In genomic region chrII:9974210-9974609, ce11 we compare ENCODE assay signal across 2 worm cellular contexts.
TF ChIP-seq lines count a peak whose summit lies in the region.

No protein-coding gene starts in this region.

TF ChIP-seq in whole organism, L1 larva, 84 proteins besides CTCF, POLR2A, EP300 and RAD21 (continued from another document):
- no peak for TF ChIP-seq Y116A8C.19 (tag; optimal IDR thresholded peaks at IDR 0.05; lab: Kevin White, UChicago; ENCODE audit: borderline replicate concordance)
- TF ChIP-seq lin-35 (GFP tag; optimal IDR thresholded peaks at IDR 0.05; lab: Kevin White, UChicago): peak in 1 of 2 experiments; percentile 21

TF ChIP-seq in whole organism, L4 larva, 104 proteins besides CTCF, POLR2A, EP300 and RAD21 (continued from another document):
- TF ChIP-seq nhr-76 (tag; optimal IDR thresholded peaks at IDR 0.05; lab: Kevin White, UChicago): no peak
- TF ChIP-seq ceh-62 (tag; optimal IDR thresholded peaks at IDR 0.05; lab: Kevin White, UChicago): no peak
- no peak for TF ChIP-seq egl-43 (GFP tag; IDR thresholded peaks at IDR 0.05; lab: Robert Waterston, UW)
- TF ChIP-seq F10B5.3 (tag; optimal IDR thresholded peaks at IDR 0.05; lab: Kevin White, UChicago): no peak
- TF ChIP-seq ztf-7 (tag; optimal IDR thresholded peaks at IDR 0.05; lab: Kevin White, UChicago): no peak
- no peak for TF ChIP-seq aly-2 (tag; optimal IDR thresholded peaks at IDR 0.05; lab: Kevin White, UChicago)
- peak; percentile 8 for TF ChIP-seq nhr-102 (tag; optimal IDR thresholded peaks at IDR 0.05; lab: Kevin White, UChicago)
- TF ChIP-seq duxl-1 (tag; optimal IDR thresholded peaks at IDR 0.05; lab: Kevin White, UChicago; ENCODE audit: poor library complexity): no peak
- no peak for TF ChIP-seq tra-1 (GFP tag; IDR thresholded peaks at IDR 0.05; lab: Robert Waterston, UW)
- no peak for TF ChIP-seq F44E2.7 (GFP tag; IDR thresholded peaks at IDR 0.05; lab: Robert Waterston, UW)
- no peak for TF ChIP-seq ztf-11 (tag; optimal IDR thresholded peaks at IDR 0.05; lab: Kevin White, UChicago)
- TF ChIP-seq nhr-10 (tag; optimal IDR thresholded peaks at IDR 0.05; lab: Kevin White, UChicago): no peak
- no peak for TF ChIP-seq snpc-1.2 (GFP tag; IDR thresholded peaks at IDR 0.05; lab: Robert Waterston, UW)
- TF ChIP-seq sdz-12 (GFP tag; optimal IDR thresholded peaks at IDR 0.05; lab: Kevin White, UChicago): no peak
- no peak for TF ChIP-seq aha-1 (tag; lab: Kevin White, UChicago)
- TF ChIP-seq nhr-48 (tag; optimal IDR thresholded peaks at IDR 0.05; lab: Kevin White, UChicago): peak; percentile 29
- TF ChIP-seq fkh-10 (GFP tag; optimal IDR thresholded peaks at IDR 0.05; lab: Kevin White, UChicago): no peak
- TF ChIP-seq hif-1 (tag; optimal IDR thresholded peaks at IDR 0.05; lab: Kevin White, UChicago): no peak
- no peak for TF ChIP-seq cey-2 (tag; optimal IDR thresholded peaks at IDR 0.05; lab: Kevin White, UChicago; ENCODE audit: borderline replicate concordance, insufficient read depth)
- TF ChIP-seq ceh-32 (tag; optimal IDR thresholded peaks at IDR 0.05; lab: Kevin White, UChicago; ENCODE audit: poor library complexity): no peak
- TF ChIP-seq Y75B8A.6 (GFP tag; IDR thresholded peaks at IDR 0.05; lab: Robert Waterston, UW): no peak
- TF ChIP-seq T26A8.4 (GFP tag; IDR thresholded peaks at IDR 0.05; lab: Robert Waterston, UW): no peak
- no peak for TF ChIP-seq F26F4.8 (GFP tag; conservative IDR thresholded peaks at IDR 0.05; lab: Robert Waterston, UW)
- peak; percentile 16 for TF ChIP-seq nhr-77 (tag; optimal IDR thresholded peaks at IDR 0.05; lab: Kevin White, UChicago)
- no peak for TF ChIP-seq lin-29 (GFP tag; IDR thresholded peaks at IDR 0.05; lab: Robert Waterston, UW)
- peak in 1 of 2 experiments; percentile 98 for TF ChIP-seq unc-62 (GFP tag; optimal IDR thresholded peaks at IDR 0.05 in 1 of 2; lab: Kevin White, UChicago)
- no peak for TF ChIP-seq unc-62 (tag; optimal IDR thresholded peaks at IDR 0.05; lab: Kevin White, UChicago)
- no peak for TF ChIP-seq lir-3 (tag; optimal IDR thresholded peaks at IDR 0.05; lab: Kevin White, UChicago)
- no peak for TF ChIP-seq F37D6.2 (tag; optimal IDR thresholded peaks at IDR 0.05; lab: Kevin White, UChicago)
- TF ChIP-seq zag-1 (tag; optimal IDR thresholded peaks at IDR 0.05; lab: Kevin White, UChicago): no peak
- no peak for TF ChIP-seq tag-97 (GFP tag; IDR thresholded peaks at IDR 0.05; lab: Robert Waterston, UW)
- no peak for TF ChIP-seq nhr-42 (GFP tag; IDR thresholded peaks at IDR 0.05; lab: Robert Waterston, UW)
- TF ChIP-seq attf-4 (tag; optimal IDR thresholded peaks at IDR 0.05; lab: Kevin White, UChicago): no peak
- TF ChIP-seq zfp-2 (tag; optimal IDR thresholded peaks at IDR 0.05; lab: Kevin White, UChicago): no peak
- no peak for TF ChIP-seq mes-2 (tag; optimal IDR thresholded peaks at IDR 0.05; lab: Kevin White, UChicago; ENCODE audit: poor library complexity, severe bottlenecking)
- TF ChIP-seq nhr-28 (tag; optimal IDR thresholded peaks at IDR 0.05; lab: Kevin White, UChicago): peak; percentile 62
- no peak for TF ChIP-seq saeg-2 (GFP tag; IDR thresholded peaks at IDR 0.05; lab: Robert Waterston, UW)
- TF ChIP-seq madf-5 (GFP tag; IDR thresholded peaks at IDR 0.05; lab: Robert Waterston, UW): no peak
- TF ChIP-seq fos-1 (tag; optimal IDR thresholded peaks at IDR 0.05; lab: Kevin White, UChicago): no peak
- no peak for TF ChIP-seq ces-1 (GFP tag; optimal IDR thresholded peaks at IDR 0.05; lab: Kevin White, UChicago)
- no peak for TF ChIP-seq nhr-111 (GFP tag; optimal IDR thresholded peaks at IDR 0.05; lab: Kevin White, UChicago)
- peak; percentile 86 for TF ChIP-seq dmd-6 (GFP tag; IDR thresholded peaks at IDR 0.05; lab: Robert Waterston, UW)
- TF ChIP-seq dpl-1 (GFP tag; optimal IDR thresholded peaks at IDR 0.05; lab: Kevin White, UChicago): no peak
- TF ChIP-seq unc-130 (GFP tag; optimal IDR thresholded peaks at IDR 0.05; lab: Kevin White, UChicago): no peak
- no peak for TF ChIP-seq nhr-237 (tag; optimal IDR thresholded peaks at IDR 0.05; lab: Kevin White, UChicago)
- TF ChIP-seq Y105C5A.15 (GFP tag; IDR thresholded peaks at IDR 0.05; lab: Robert Waterston, UW): no peak
- no peak for TF ChIP-seq ctbp-1 (GFP tag; IDR thresholded peaks at IDR 0.05; lab: Robert Waterston, UW)
- no peak for TF ChIP-seq nhr-6 (tag; optimal IDR thresholded peaks at IDR 0.05; lab: Kevin White, UChicago)
- TF ChIP-seq mxl-3 (GFP tag; optimal IDR thresholded peaks at IDR 0.05; lab: Kevin White, UChicago): no peak
- no peak for TF ChIP-seq lin-15B (tag; optimal IDR thresholded peaks at IDR 0.05; lab: Kevin White, UChicago)
- TF ChIP-seq lin-38 (GFP tag; IDR thresholded peaks at IDR 0.05; lab: Robert Waterston, UW): no peak
- TF ChIP-seq egl-27 (tag; optimal IDR thresholded peaks at IDR 0.05; lab: Kevin White, UChicago): no peak
- no peak for TF ChIP-seq pha-4 (GFP tag; IDR thresholded peaks at IDR 0.05; lab: Robert Waterston, UW)
- no peak for TF ChIP-seq pha-4 (tag; optimal IDR thresholded peaks at IDR 0.05; lab: Kevin White, UChicago)
- TF ChIP-seq hlh-11 (tag; optimal IDR thresholded peaks at IDR 0.05; lab: Kevin White, UChicago): peak; percentile 90
- no peak for TF ChIP-seq nhr-25 (tag; optimal IDR thresholded peaks at IDR 0.05; lab: Kevin White, UChicago; ENCODE audit: borderline replicate concordance, insufficient read depth)
- no peak for TF ChIP-seq F49E8.2 (tag; optimal IDR thresholded peaks at IDR 0.05; lab: Kevin White, UChicago; ENCODE audit: borderline replicate concordance)
- no peak for TF ChIP-seq lsy-2 (tag; optimal IDR thresholded peaks at IDR 0.05; lab: Kevin White, UChicago)
- no peak for TF ChIP-seq ceh-82 (tag; optimal IDR thresholded peaks at IDR 0.05; lab: Kevin White, UChicago)
- no peak for TF ChIP-seq ama-1 (optimal IDR thresholded peaks at IDR 0.05; lab: Kevin White, UChicago)
- TF ChIP-seq mep-1 (tag; optimal IDR thresholded peaks at IDR 0.05; lab: Kevin White, UChicago): no peak
- TF ChIP-seq daf-8 (GFP tag; IDR thresholded peaks at IDR 0.05; lab: Robert Waterston, UW): no peak
- no peak for TF ChIP-seq spr-1 (tag; optimal IDR thresholded peaks at IDR 0.05; lab: Kevin White, UChicago)
- no peak for TF ChIP-seq lin-13 (GFP tag; optimal IDR thresholded peaks at IDR 0.05; lab: Kevin White, UChicago)
- no peak for TF ChIP-seq mdl-1 (tag; optimal IDR thresholded peaks at IDR 0.05; lab: Kevin White, UChicago)
- TF ChIP-seq Y5F2A.4 (GFP tag; optimal IDR thresholded peaks at IDR 0.05; lab: Kevin White, UChicago): no peak
- TF ChIP-seq snpc-4 (tag; optimal IDR thresholded peaks at IDR 0.05; lab: Kevin White, UChicago): no peak
- TF ChIP-seq jun-1 (tag; optimal IDR thresholded peaks at IDR 0.05; lab: Kevin White, UChicago): no peak
- no peak for TF ChIP-seq lim-7 (GFP tag; IDR thresholded peaks at IDR 0.05; lab: Robert Waterston, UW)
- no peak for TF ChIP-seq daf-19 (GFP tag; conservative IDR thresholded peaks at IDR 0.05; lab: Robert Waterston, UW)
- no peak for TF ChIP-seq ZK337.2 (GFP tag; IDR thresholded peaks at IDR 0.05; lab: Robert Waterston, UW)
- TF ChIP-seq zip-11 (GFP tag; IDR thresholded peaks at IDR 0.05; lab: Robert Waterston, UW): no peak
- TF ChIP-seq vab-7 (GFP tag; IDR thresholded peaks at IDR 0.05; lab: Robert Waterston, UW): no peak
- TF ChIP-seq set-16 (GFP tag; IDR thresholded peaks at IDR 0.05; lab: Robert Waterston, UW): no peak
- TF ChIP-seq spr-3 (GFP tag; optimal IDR thresholded peaks at IDR 0.05; lab: Kevin White, UChicago): no peak
- TF ChIP-seq daf-16 (GFP tag; optimal IDR thresholded peaks at IDR 0.05; lab: Kevin White, UChicago): no peak
- TF ChIP-seq daf-16 (tag; optimal IDR thresholded peaks at IDR 0.05; lab: Kevin White, UChicago): peak; percentile 74
- TF ChIP-seq dmd-8 (GFP tag; IDR thresholded peaks at IDR 0.05; lab: Robert Waterston, UW): no peak
- TF ChIP-seq T20F7.1 (GFP tag; optimal IDR thresholded peaks at IDR 0.05; lab: Kevin White, UChicago): no peak
- TF ChIP-seq lin-1 (GFP tag; IDR thresholded peaks at IDR 0.05; lab: Robert Waterston, UW): no peak
- no peak for TF ChIP-seq ZK546.5 (tag; optimal IDR thresholded peaks at IDR 0.05; lab: Kevin White, UChicago)
- TF ChIP-seq mdt-29 (GFP tag; IDR thresholded peaks at IDR 0.05; lab: Robert Waterston, UW): no peak
- no peak for TF ChIP-seq R02D3.7 (tag; optimal IDR thresholded peaks at IDR 0.05; lab: Kevin White, UChicago)
